Fruit fly (Drosophila melanogaster) whole organism, embryonic: ENCODE results near the gene CG3651.

Experiments used
- Atf3 ChIP-seq: fragments of 200-800 bp; sonication (Bioruptor generic); optimal IDR thresholded peaks from 3 replicates; lab custom pipeline; 2016; ENCODE audit warnings: missing biosample characterization, missing genetic modification characterization
- Blimp-1 ChIP-seq: fragments of 200-800 bp; sonication (Bioruptor generic); optimal IDR thresholded peaks from 3 replicates; lab custom pipeline; 2018; ENCODE audit warnings: missing biosample characterization, missing genetic modification characterization, mild to moderate bottlenecking, moderate library complexity, missing genetic modification reagents
- CG12942 ChIP-seq: fragments of 200-800 bp; sonication (Bioruptor generic); optimal IDR thresholded peaks from 3 replicates; lab custom pipeline; 2016; ENCODE audit warnings: missing biosample characterization, missing genetic modification characterization
- CG15269 ChIP-seq: fragments of 200-800 bp; sonication (Bioruptor generic); optimal IDR thresholded peaks from 2 replicates; lab custom pipeline; 2018; ENCODE audit warnings: missing biosample characterization, mild to moderate bottlenecking, missing genetic modification characterization, moderate library complexity
- CG17186 ChIP-seq: fragments of 200-800 bp; sonication (Bioruptor generic); optimal IDR thresholded peaks from 3 replicates; lab custom pipeline; 2017; ENCODE audit warnings: missing biosample characterization, missing genetic modification reagents, missing genetic modification characterization
- CG17361 ChIP-seq: fragments of 200-800 bp; sonication (Bioruptor generic); IDR thresholded peaks from 3 replicates; pipeline ENCODE4 v1.3.6; 2022; ENCODE audit warnings: missing biosample characterization, missing genetic modification characterization
- CG1792 ChIP-seq: fragments of 200-800 bp; sonication (Bioruptor generic); optimal IDR thresholded peaks from 2 replicates; lab custom pipeline; 2016; ENCODE audit warnings: missing biosample characterization, missing genetic modification characterization
- CG18011 ChIP-seq: fragments of 200-800 bp; sonication (Bioruptor generic); optimal IDR thresholded peaks from 2 replicates; lab custom pipeline; 2017; ENCODE audit warnings: missing biosample characterization, missing genetic modification characterization, mild to moderate bottlenecking, moderate library complexity, missing genotype
- CG18619 ChIP-seq: fragments of 200-800 bp; sonication (Bioruptor generic); optimal IDR thresholded peaks from 3 replicates; lab custom pipeline; 2017; ENCODE audit warnings: missing biosample characterization, mild to moderate bottlenecking, missing genetic modification characterization
- CG2129 ChIP-seq: fragments of 200-800 bp; sonication (Bioruptor generic); IDR thresholded peaks from 2 replicates; pipeline ENCODE4 v1.3.6; 2022; ENCODE audit warnings: missing biosample characterization, missing genetic modification characterization; ENCODE audit not compliant: partially characterized antibody
- CG2875 ChIP-seq: fragments of 200-800 bp; sonication (Bioruptor generic); optimal IDR thresholded peaks from 2 replicates; lab custom pipeline; 2017; ENCODE audit warnings: missing biosample characterization, mild to moderate bottlenecking, missing genetic modification characterization, missing genetic modification reagents
- CG31441 ChIP-seq: fragments of 200-800 bp; sonication (Bioruptor generic); IDR thresholded peaks from 2 replicates; pipeline ENCODE4 v1.3.6; 2022; ENCODE audit warnings: missing biosample characterization, missing genetic modification characterization
- CG4424 ChIP-seq: fragments of 200-800 bp; sonication (Bioruptor generic); optimal IDR thresholded peaks from 3 replicates; lab custom pipeline; 2016; ENCODE audit warnings: missing biosample characterization, missing genetic modification characterization
- CG5953 ChIP-seq: fragments of 200-800 bp; sonication (Bioruptor generic); IDR thresholded peaks from 2 replicates; pipeline ENCODE4 v1.3.6; 2022; ENCODE audit warnings: missing biosample characterization, missing genetic modification characterization
- CG8765 ChIP-seq: fragments of 200-800 bp; sonication (Bioruptor generic); IDR thresholded peaks from 2 replicates; pipeline ENCODE4 v1.3.6; 2022; ENCODE audit warnings: missing biosample characterization, missing genetic modification characterization
- CG9727 ChIP-seq: fragments of 200-800 bp; sonication (Bioruptor generic); optimal IDR thresholded peaks from 3 replicates; lab custom pipeline; 2017; ENCODE audit warnings: missing biosample characterization, mild to moderate bottlenecking, missing genetic modification characterization
- CG9876 ChIP-seq: fragments of 200-800 bp; sonication (Bioruptor generic); optimal IDR thresholded peaks from 2 replicates; lab custom pipeline; 2016; ENCODE audit warnings: missing biosample characterization, missing genetic modification characterization
- CrebB ChIP-seq: fragments of 200-800 bp; sonication (Bioruptor generic); optimal IDR thresholded peaks from 3 replicates; lab custom pipeline; 2018; ENCODE audit warnings: missing biosample characterization, mild to moderate bottlenecking, missing genetic modification characterization
- Dip2 ChIP-seq: fragments of 200-800 bp; sonication (Bioruptor generic); IDR thresholded peaks from 2 replicates; pipeline ENCODE4 v1.3.6; 2022; ENCODE audit warnings: missing biosample characterization, missing genetic modification characterization
- Doc2 ChIP-seq: fragments of 200-800 bp; sonication (Bioruptor generic); IDR thresholded peaks from 2 replicates; pipeline ENCODE4 v1.3.6; 2022; ENCODE audit warnings: missing biosample characterization, missing genetic modification characterization
- Drgx ChIP-seq: fragments of 200-800 bp; sonication (Bioruptor generic); IDR thresholded peaks from 2 replicates; pipeline ENCODE4 v1.3.6; 2022; ENCODE audit warnings: missing biosample characterization, missing genetic modification characterization
- H2.0 ChIP-seq: fragments of 200-800 bp; sonication (Bioruptor generic); IDR thresholded peaks from 2 replicates; pipeline ENCODE4 v1.3.6; 2022; ENCODE audit warnings: missing biosample characterization, missing genetic modification characterization
- Nf-YC ChIP-seq: fragments of 200-800 bp; optimal IDR thresholded peaks from 3 replicates; lab custom pipeline; 2019; ENCODE audit warnings: missing biosample characterization, mild to moderate bottlenecking, missing genetic modification characterization, moderate library complexity
- PHDP ChIP-seq: fragments of 200-800 bp; sonication (Bioruptor generic); optimal IDR thresholded peaks from 3 replicates; lab custom pipeline; 2018; ENCODE audit warnings: missing biosample characterization, mild to moderate bottlenecking, missing genetic modification characterization, moderate library complexity
- Rfx ChIP-seq: fragments of 200-800 bp; sonication (Bioruptor generic); IDR thresholded peaks from 2 replicates; pipeline ENCODE4 v1.3.6; 2022; ENCODE audit warnings: missing biosample characterization, missing genetic modification characterization
- Sin3A ChIP-seq: fragments of >200 bp; optimal IDR thresholded peaks from 2 replicates; lab custom pipeline; 2018
- Spps ChIP-seq: fragments of 200-800 bp; sonication (Bioruptor generic); optimal IDR thresholded peaks from 2 replicates; lab custom pipeline; 2018; ENCODE audit warnings: missing biosample characterization, mild to moderate bottlenecking, missing genetic modification characterization
- Stat92E ChIP-seq, 3 experiments: fragments of >200 bp in 2 of 3; fragments of 200-800 bp in 1 of 3; sonication (Bioruptor generic) in 1 of 3; optimal IDR thresholded peaks; 2 replicates each; lab custom pipeline; 2017 to 2019; ENCODE audit warnings: missing biosample characterization in 3 of 3, missing genetic modification characterization in 3 of 3, mild to moderate bottlenecking in 1 of 3, moderate library complexity in 1 of 3
- TFAM ChIP-seq: fragments of 200-800 bp; sonication (Bioruptor generic); optimal IDR thresholded peaks from 2 replicates; lab custom pipeline; 2017; ENCODE audit warnings: missing biosample characterization, missing genetic modification characterization, inconsistent platforms
- Xrp1 ChIP-seq: fragments of 200-800 bp; sonication (Bioruptor generic); IDR thresholded peaks from 2 replicates; pipeline ENCODE4 v1.3.6; 2022; ENCODE audit warnings: missing biosample characterization, missing genetic modification characterization
- ac ChIP-seq: fragments of 200-800 bp; sonication (Bioruptor generic); optimal IDR thresholded peaks from 3 replicates; lab custom pipeline; 2017; ENCODE audit warnings: missing biosample characterization, mild to moderate bottlenecking, missing genetic modification characterization
- bsh ChIP-seq, 2 experiments: fragments of 200-800 bp; sonication (Bioruptor generic); optimal IDR thresholded peaks; 2 replicates each; lab custom pipeline; 2017 to 2018; ENCODE audit warnings: mild to moderate bottlenecking in 2 of 2, missing biosample characterization in 2 of 2, missing genetic modification characterization in 2 of 2, moderate library complexity in 1 of 2
- cg ChIP-seq: fragments of 200-800 bp; sonication (Bioruptor generic); optimal IDR thresholded peaks from 3 replicates; lab custom pipeline; 2019; ENCODE audit warnings: missing biosample characterization, mild to moderate bottlenecking, missing genetic modification characterization, moderate library complexity
- disco-r ChIP-seq: fragments of 200-800 bp; sonication (Bioruptor generic); optimal IDR thresholded peaks from 2 replicates; lab custom pipeline; 2016; ENCODE audit warnings: missing biosample characterization, missing genetic modification characterization
- dmrt11E ChIP-seq: fragments of 200-800 bp; sonication (Bioruptor generic); optimal IDR thresholded peaks from 3 replicates; lab custom pipeline; 2018; ENCODE audit warnings: missing biosample characterization, mild to moderate bottlenecking, missing genetic modification characterization, moderate library complexity
- dysf ChIP-seq: fragments of 200-800 bp; sonication (Bioruptor generic); IDR thresholded peaks from 3 replicates; pipeline ENCODE4 v1.3.6; 2022; ENCODE audit warnings: missing biosample characterization, missing genetic modification characterization
- fd102C ChIP-seq: fragments of 200-800 bp; sonication (Bioruptor generic); optimal IDR thresholded peaks from 2 replicates; lab custom pipeline; 2018; ENCODE audit warnings: missing biosample characterization, mild to moderate bottlenecking, missing genetic modification characterization, moderate library complexity
- gem ChIP-seq: fragments of 200-800 bp; sonication (Bioruptor generic); optimal IDR thresholded peaks from 2 replicates; lab custom pipeline; 2019; ENCODE audit warnings: missing biosample characterization, mild to moderate bottlenecking, missing genetic modification characterization, moderate library complexity
- gsb-n ChIP-seq: fragments of 200-800 bp; sonication (Bioruptor generic); optimal IDR thresholded peaks from 3 replicates; lab custom pipeline; 2018; ENCODE audit warnings: missing biosample characterization, mild to moderate bottlenecking, missing genetic modification characterization
- insv ChIP-seq, 2 experiments: fragments of 200-800 bp; sonication (Bioruptor generic); optimal IDR thresholded peaks; 3 replicates each; lab custom pipeline; 2016 to 2018; ENCODE audit warnings: missing biosample characterization in 2 of 2, missing genetic modification characterization in 2 of 2
- mam ChIP-seq: fragments of 200-800 bp; sonication (Bioruptor generic); optimal IDR thresholded peaks from 3 replicates; lab custom pipeline; 2016; ENCODE audit warnings: missing biosample characterization, missing genetic modification characterization
- onecut ChIP-seq: fragments of 200-800 bp; sonication (Bioruptor generic); IDR thresholded peaks from 2 replicates; pipeline ENCODE4 v1.3.6; 2022; ENCODE audit warnings: missing biosample characterization, missing genetic modification characterization
- peb ChIP-seq: fragments of 200-800 bp; sonication (Bioruptor generic); IDR thresholded peaks from 2 replicates; pipeline ENCODE4 v1.3.6; 2022; ENCODE audit warnings: missing biosample characterization, missing genetic modification characterization
- pzg ChIP-seq: fragments of 200-800 bp; sonication (Bioruptor generic); optimal IDR thresholded peaks from 3 replicates; lab custom pipeline; 2018; ENCODE audit warnings: missing biosample characterization, mild to moderate bottlenecking, missing genetic modification characterization, moderate library complexity
- sima ChIP-seq: fragments of 200-800 bp; sonication (Bioruptor generic); optimal IDR thresholded peaks from 2 replicates; lab custom pipeline; 2016; ENCODE audit warnings: missing biosample characterization, missing genetic modification characterization
- slbo ChIP-seq: fragments of 200-800 bp; sonication (Bioruptor generic); IDR thresholded peaks from 2 replicates; pipeline ENCODE4 v1.3.6; 2022; ENCODE audit warnings: missing biosample characterization, missing genetic modification characterization
- tap ChIP-seq: fragments of 200-800 bp; optimal IDR thresholded peaks from 3 replicates; lab custom pipeline; 2019; ENCODE audit warnings: missing biosample characterization, mild to moderate bottlenecking, missing genetic modification characterization, moderate library complexity
- trh ChIP-seq: fragments of 200-800 bp; sonication (Bioruptor generic); optimal IDR thresholded peaks from 2 replicates; lab custom pipeline; 2016; ENCODE audit warnings: missing biosample characterization, missing genetic modification characterization
- unpg ChIP-seq: fragments of 200-800 bp; sonication (Bioruptor generic); optimal IDR thresholded peaks from 3 replicates; lab custom pipeline; 2018; ENCODE audit warnings: missing biosample characterization, mild to moderate bottlenecking, missing genetic modification characterization, moderate library complexity
- vfl ChIP-seq: fragments of 200-800 bp; sonication (Bioruptor generic); optimal IDR thresholded peaks from 2 replicates; lab custom pipeline; 2016; ENCODE audit warnings: missing biosample characterization, missing genetic modification characterization

The CG3651 gene

DNA sequence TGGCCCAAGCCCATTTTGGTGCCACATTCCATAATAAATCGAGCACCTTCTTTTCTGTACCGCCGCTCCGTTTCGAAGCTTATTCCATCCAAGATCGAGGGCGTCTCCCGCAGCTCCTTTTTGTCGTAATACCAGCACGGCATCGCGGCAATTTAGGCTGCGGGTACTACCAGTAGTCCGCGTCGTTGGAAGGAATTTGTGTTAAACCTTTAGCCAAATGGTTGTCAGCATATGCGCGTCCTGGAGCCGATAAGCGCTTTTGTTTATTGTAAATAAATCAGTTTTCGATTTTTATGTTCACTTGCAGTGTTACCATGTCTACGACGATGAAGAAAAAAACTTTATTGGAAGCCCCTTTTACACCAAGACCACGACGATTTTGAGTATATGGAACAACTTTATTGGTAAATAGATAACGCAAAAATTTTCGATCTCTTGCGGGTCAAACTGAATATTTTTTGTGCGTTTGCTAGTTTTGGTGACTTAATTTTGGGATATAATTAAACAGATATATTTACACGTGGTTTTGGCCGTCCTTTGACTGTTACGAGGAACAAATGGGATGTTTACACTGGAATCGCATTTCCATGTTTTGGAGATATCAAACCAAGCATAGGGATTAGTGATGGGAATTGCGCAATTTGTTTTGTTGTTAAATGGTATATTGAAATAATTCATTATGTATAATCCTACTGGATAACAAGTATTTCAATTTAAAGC lies 8.6 kb downstream of the CG3651 start, which contains the start of gene CycK (continued):
- TF ChIP-seq unpg (GFP tag; lab: Kevin White, UChicago) (no peak), Doc2 (GFP tag; lab: Robert Waterston, UW) (no peak), CrebB (tag; lab: Kevin White, UChicago) (no peak), gsb-n (tag; lab: Kevin White, UChicago) (no peak), slbo (GFP tag; lab: Robert Waterston, UW) (peak; percentile 35; the same call in 1 of the 2 replicates), mam (GFP tag; lab: Kevin White, UChicago) (peak; percentile 47), fd102C (GFP tag; lab: Kevin White, UChicago) (no peak), bsh (GFP tag; optimal IDR thresholded peaks at IDR 0.05; lab: Kevin White, UChicago) (no peak), CG1792 (GFP tag; lab: Kevin White, UChicago) (no peak), trh (GFP tag; lab: Kevin White, UChicago) (no peak), dysf (no peak), Nf-YC (tag; lab: Kevin White, UChicago) (no peak), CG15269 (tag; lab: Kevin White, UChicago) (no peak), onecut (no peak), pzg (GFP tag; lab: Kevin White, UChicago) (peak; percentile 34), gem (tag; lab: Kevin White, UChicago) (peak; percentile 43), Sin3A (lab: Kevin White, UChicago) (peak; percentile 45), peb (no peak), CG18619 (GFP tag; lab: Kevin White, UChicago) (no peak), CG8765 (no peak), Drgx (no peak), Atf3 (GFP tag; lab: Kevin White, UChicago) (peak; percentile 8), disco-r (GFP tag; lab: Kevin White, UChicago) (no peak), ac (GFP tag; lab: Kevin White, UChicago) (no peak), Spps (tag; lab: Kevin White, UChicago) (no peak), dmrt11E (tag; lab: Kevin White, UChicago) (peak; percentile 21), CG17186 (GFP tag; lab: Kevin White, UChicago) (no peak), sima (GFP tag; lab: Kevin White, UChicago) (no peak), CG9876 (no peak), Stat92E (GFP tag; optimal IDR thresholded peaks at IDR 0.05; lab: Kevin White, UChicago) (no peak), CG18011 (GFP tag; lab: Kevin White, UChicago) (no peak), CG5953 (GFP tag; lab: Robert Waterston, UW) (no peak), CG2129 (GFP tag; lab: Robert Waterston, UW) (no peak), cg (GFP tag; lab: Kevin White, UChicago) (no peak), insv (GFP tag; optimal IDR thresholded peaks at IDR 0.05; lab: Kevin White, UChicago) (no peak), PHDP (tag; lab: Kevin White, UChicago) (no peak), Blimp-1 (no peak), H2.0 (GFP tag; lab: Robert Waterston, UW) (no peak), Rfx (GFP tag; lab: Robert Waterston, UW) (no peak; the same call in 1 of the 2 replicates), CG31441 (GFP tag; lab: Robert Waterston, UW) (no peak), CG4424 (no peak), CG2875 (GFP tag; lab: Kevin White, UChicago) (no peak), CG9727 (GFP tag; lab: Kevin White, UChicago) (no peak), CG12942 (GFP tag; lab: Kevin White, UChicago) (no peak), Xrp1 (GFP tag; lab: Robert Waterston, UW) (0 out of 2 replicates have a peak, but pooled peaks have one; percentile 19), TFAM (GFP tag; lab: Kevin White, UChicago) (no peak), vfl (GFP tag; lab: Kevin White, UChicago) (no peak), tap (tag; lab: Kevin White, UChicago) (no peak), Dip2 (GFP tag; lab: Robert Waterston, UW) (no peak), CG17361 (0 out of 3 replicates have a peak, but pooled peaks have one; percentile 38)
